Worm (Caenorhabditis elegans): ENCODE data around the gene srd-36.

- TF ChIP-seq tab-1 (GFP tag; IDR thresholded peaks at IDR 0.05) = no peak
- TF ChIP-seq ztf-29 (GFP tag; IDR thresholded peaks at IDR 0.05) = no peak
- no peak for TF ChIP-seq ref-1 (GFP tag; conservative IDR thresholded peaks at IDR 0.05)
- TF ChIP-seq flt-1 (GFP tag; IDR thresholded peaks at IDR 0.05) = no peak
- TF ChIP-seq med-1 (GFP tag; optimal IDR thresholded peaks at IDR 0.05; ENCODE audit: insufficient read depth) = no peak
- TF ChIP-seq klf-2 (GFP tag; conservative IDR thresholded peaks at IDR 0.05) = no peak
Observed at ce11 chrX:13303357-13303756, 8.8 kb upstream of the srd-36 start, which contains the start of gene srd-42.

Measured in whole organism, midembryonic.